Fruit fly (Drosophila melanogaster) whole organism, embryonic: ENCODE results near the gene CG18302.
A peak's percentile ranks its signal among the peaks of the same experiment; 100 is the strongest.

Experiments
- Asciz ChIP-seq: fragments of 200-800 bp; sonication (Bioruptor generic); optimal IDR thresholded peaks from 2 replicates; lab custom pipeline; 2017; ENCODE audit warnings: missing biosample characterization, mild to moderate bottlenecking, missing genetic modification characterization, missing genetic modification reagents
- Atf6 ChIP-seq: fragments of 200-800 bp; sonication (Bioruptor generic); IDR thresholded peaks from 2 replicates; pipeline ENCODE4 v1.3.6; 2022; ENCODE audit warnings: missing biosample characterization, missing genetic modification characterization
- Awh ChIP-seq: fragments of 200-800 bp; sonication (Bioruptor generic); IDR thresholded peaks from 2 replicates; pipeline ENCODE4, ENCODE4 v1.3.6; 2022; ENCODE audit warnings: missing biosample characterization, missing genetic modification characterization
- C15 ChIP-seq: fragments of 200-800 bp; sonication (Bioruptor generic); IDR thresholded peaks from 3 replicates; pipeline ENCODE4 v1.3.6; 2022; ENCODE audit warnings: missing biosample characterization, missing genetic modification characterization
- CG10462 ChIP-seq: fragments of 200-800 bp; sonication (Bioruptor generic); optimal IDR thresholded peaks from 2 replicates; lab custom pipeline; 2016; ENCODE audit warnings: missing biosample characterization, missing genetic modification characterization
- CG11695 ChIP-seq: fragments of 200-800 bp; sonication (Bioruptor generic); IDR thresholded peaks from 3 replicates; pipeline ENCODE4 v1.3.6; 2022; ENCODE audit warnings: missing biosample characterization, missing genetic modification characterization
- CG12236 ChIP-seq: fragments of 200-800 bp; sonication (Bioruptor generic); optimal IDR thresholded peaks from 2 replicates; lab custom pipeline; 2016; ENCODE audit warnings: missing biosample characterization, missing genetic modification characterization
- CG12391 ChIP-seq: fragments of 200-800 bp; sonication (Bioruptor generic); optimal IDR thresholded peaks from 3 replicates; lab custom pipeline; 2018; ENCODE audit warnings: missing biosample characterization, mild to moderate bottlenecking, missing genetic modification characterization, moderate library complexity
- CG13775 ChIP-seq: fragments of 200-800 bp; sonication (Bioruptor generic); optimal IDR thresholded peaks from 3 replicates; lab custom pipeline; 2017; ENCODE audit warnings: missing biosample characterization, mild to moderate bottlenecking, missing genetic modification characterization
- CG1603 ChIP-seq: fragments of 200-800 bp; sonication (Bioruptor generic); optimal IDR thresholded peaks from 2 replicates; lab custom pipeline; 2019; ENCODE audit warnings: missing biosample characterization, mild to moderate bottlenecking, missing genetic modification characterization, moderate library complexity
- CG17361 ChIP-seq: fragments of 200-800 bp; sonication (Bioruptor generic); IDR thresholded peaks from 3 replicates; pipeline ENCODE4 v1.3.6; 2022; ENCODE audit warnings: missing biosample characterization, missing genetic modification characterization
- CG17912 ChIP-seq: fragments of 200-800 bp; sonication (Bioruptor generic); optimal IDR thresholded peaks from 2 replicates; lab custom pipeline; 2018; ENCODE audit warnings: missing biosample characterization, mild to moderate bottlenecking, missing genetic modification characterization
- CG2875 ChIP-seq: fragments of 200-800 bp; sonication (Bioruptor generic); optimal IDR thresholded peaks from 2 replicates; lab custom pipeline; 2017; ENCODE audit warnings: missing biosample characterization, mild to moderate bottlenecking, missing genetic modification characterization, missing genetic modification reagents
- CG30020 ChIP-seq: fragments of 200-800 bp; optimal IDR thresholded peaks from 2 replicates; lab custom pipeline; 2019; ENCODE audit warnings: missing biosample characterization, mild to moderate bottlenecking, missing genetic modification characterization, moderate library complexity
- CG3065 ChIP-seq: fragments of 200-800 bp; sonication (Bioruptor generic); optimal IDR thresholded peaks from 2 replicates; lab custom pipeline; 2016; ENCODE audit warnings: missing biosample characterization, missing genetic modification characterization
- CG4424 ChIP-seq: fragments of 200-800 bp; sonication (Bioruptor generic); optimal IDR thresholded peaks from 3 replicates; lab custom pipeline; 2016; ENCODE audit warnings: missing biosample characterization, missing genetic modification characterization
- CG7786 ChIP-seq: fragments of 200-800 bp; sonication (Bioruptor generic); optimal IDR thresholded peaks from 2 replicates; lab custom pipeline; 2016; ENCODE audit warnings: missing biosample characterization, missing genetic modification characterization
- CG8359 ChIP-seq: fragments of 200-800 bp; sonication (Bioruptor generic); optimal IDR thresholded peaks from 2 replicates; lab custom pipeline; 2017; ENCODE audit warnings: missing biosample characterization, mild to moderate bottlenecking, missing genetic modification characterization, borderline replicate concordance
- CG9215 ChIP-seq: fragments of 200-800 bp; sonication (Bioruptor generic); IDR thresholded peaks from 2 replicates; pipeline ENCODE4 v1.3.6; 2022; ENCODE audit warnings: missing biosample characterization, missing genetic modification characterization
- CG9609 ChIP-seq: fragments of 200-800 bp; sonication (Bioruptor generic); optimal IDR thresholded peaks from 3 replicates; lab custom pipeline; 2016; ENCODE audit warnings: missing biosample characterization, missing genetic modification characterization
- CoRest ChIP-seq: fragments of 200-800 bp; sonication (Bioruptor generic); optimal IDR thresholded peaks from 3 replicates; lab custom pipeline; 2018; ENCODE audit warnings: missing biosample characterization, mild to moderate bottlenecking, missing genetic modification characterization, moderate library complexity
- Dbx ChIP-seq: fragments of 200-800 bp; sonication (Bioruptor generic); IDR thresholded peaks from 3 replicates; pipeline ENCODE4 v1.3.6; 2022; ENCODE audit warnings: missing biosample characterization, missing genetic modification characterization
- Deaf1 ChIP-seq: fragments of 200-800 bp; optimal IDR thresholded peaks from 3 replicates; lab custom pipeline; 2019; ENCODE audit warnings: missing biosample characterization, mild to moderate bottlenecking, missing genetic modification characterization, moderate library complexity
- Dip2 ChIP-seq: fragments of 200-800 bp; sonication (Bioruptor generic); IDR thresholded peaks from 2 replicates; pipeline ENCODE4 v1.3.6; 2022; ENCODE audit warnings: missing biosample characterization, missing genetic modification characterization
- Dll ChIP-seq: fragments of 200-800 bp; sonication (Bioruptor generic); IDR thresholded peaks from 4 replicates; pipeline ENCODE4 v1.3.6; 2022; ENCODE audit warnings: missing biosample characterization, missing genetic modification characterization; ENCODE audit not compliant: partially characterized antibody
- E2f1 ChIP-seq: fragments of 200-800 bp; sonication (Bioruptor generic); IDR thresholded peaks from 2 replicates; pipeline ENCODE4 v1.3.6; 2022; ENCODE audit warnings: missing biosample characterization, missing genetic modification characterization
- Nf-YB ChIP-seq: fragments of 200-800 bp; sonication (Bioruptor generic); optimal IDR thresholded peaks from 3 replicates; lab custom pipeline; 2019; ENCODE audit warnings: missing biosample characterization, mild to moderate bottlenecking, missing genetic modification characterization, moderate library complexity
- Opbp ChIP-seq: fragments of 200-800 bp; sonication (Bioruptor generic); IDR thresholded peaks from 3 replicates; pipeline ENCODE4 v1.3.6; 2022; ENCODE audit warnings: missing biosample characterization, missing genetic modification characterization; ENCODE audit not compliant: partially characterized antibody
- Tbp ChIP-seq: fragments of >200 bp; optimal IDR thresholded peaks from 2 replicates; lab custom pipeline; 2018; ENCODE audit warnings: missing biosample characterization, missing genetic modification characterization
- ap ChIP-seq: fragments of 200-800 bp; sonication (Bioruptor generic); IDR thresholded peaks from 2 replicates; pipeline ENCODE4 v1.3.6; 2022; ENCODE audit warnings: missing biosample characterization, missing genetic modification characterization
- ara ChIP-seq: fragments of 200-800 bp; sonication (Bioruptor generic); IDR thresholded peaks from 2 replicates; pipeline ENCODE4 v1.3.6; 2022; ENCODE audit warnings: missing biosample characterization, missing genetic modification characterization
- ase ChIP-seq: fragments of 200-800 bp; sonication (Bioruptor generic); IDR thresholded peaks from 3 replicates; pipeline ENCODE4 v1.3.6; 2022; ENCODE audit warnings: missing biosample characterization, missing genetic modification characterization
- chn ChIP-seq: fragments of 200-800 bp; sonication (Bioruptor generic); optimal IDR thresholded peaks from 2 replicates; lab custom pipeline; 2016; ENCODE audit warnings: missing biosample characterization, missing genetic modification characterization
- dysf ChIP-seq: fragments of 200-800 bp; sonication (Bioruptor generic); IDR thresholded peaks from 3 replicates; pipeline ENCODE4 v1.3.6; 2022; ENCODE audit warnings: missing biosample characterization, missing genetic modification characterization
- ftz-f1 ChIP-seq: fragments of 200-800 bp; sonication (Bioruptor generic); optimal IDR thresholded peaks from 2 replicates; lab custom pipeline; 2016; ENCODE audit warnings: missing biosample characterization, missing genetic modification characterization
- ind ChIP-seq: fragments of 200-800 bp; sonication (Bioruptor generic); optimal IDR thresholded peaks from 3 replicates; lab custom pipeline; 2016; ENCODE audit warnings: missing biosample characterization, missing genetic modification characterization
- jigr1 ChIP-seq: fragments of 200-800 bp; sonication (Bioruptor generic); IDR thresholded peaks from 3 replicates; pipeline ENCODE4 v1.3.6; 2022; ENCODE audit warnings: missing biosample characterization, missing genetic modification characterization
- ken ChIP-seq: fragments of 200-800 bp; sonication (Bioruptor generic); IDR thresholded peaks from 3 replicates; pipeline ENCODE4 v1.3.6; 2022; ENCODE audit warnings: missing biosample characterization, missing genetic modification characterization
- lilli ChIP-seq: fragments of 200-800 bp; sonication (Bioruptor generic); optimal IDR thresholded peaks from 3 replicates; lab custom pipeline; 2016; ENCODE audit warnings: missing biosample characterization, missing genetic modification characterization
- oc ChIP-seq: fragments of 200-800 bp; sonication (Bioruptor generic); optimal IDR thresholded peaks from 2 replicates; lab custom pipeline; 2018; ENCODE audit warnings: missing biosample characterization, mild to moderate bottlenecking, missing genetic modification characterization, moderate library complexity
- p53 ChIP-seq: fragments of 200-800 bp; sonication (Bioruptor generic); optimal IDR thresholded peaks from 2 replicates; lab custom pipeline; 2016; ENCODE audit warnings: missing biosample characterization, missing genetic modification characterization
- peb ChIP-seq: fragments of 200-800 bp; sonication (Bioruptor generic); IDR thresholded peaks from 2 replicates; pipeline ENCODE4 v1.3.6; 2022; ENCODE audit warnings: missing biosample characterization, missing genetic modification characterization
- pzg ChIP-seq: fragments of 200-800 bp; sonication (Bioruptor generic); optimal IDR thresholded peaks from 3 replicates; lab custom pipeline; 2018; ENCODE audit warnings: missing biosample characterization, mild to moderate bottlenecking, missing genetic modification characterization, moderate library complexity
- shn ChIP-seq: fragments of 200-800 bp; sonication (Bioruptor generic); optimal IDR thresholded peaks from 3 replicates; lab custom pipeline; 2016; ENCODE audit warnings: missing biosample characterization, missing genetic modification characterization
- sqz ChIP-seq: fragments of 200-800 bp; sonication (Bioruptor generic); optimal IDR thresholded peaks from 3 replicates; lab custom pipeline; 2018; ENCODE audit warnings: missing biosample characterization, mild to moderate bottlenecking, missing genetic modification characterization
- sr ChIP-seq: fragments of 200-800 bp; sonication (Bioruptor generic); IDR thresholded peaks from 3 replicates; pipeline ENCODE4 v1.3.6; 2022; ENCODE audit warnings: missing biosample characterization, missing genetic modification characterization
- tap ChIP-seq: fragments of 200-800 bp; optimal IDR thresholded peaks from 3 replicates; lab custom pipeline; 2019; ENCODE audit warnings: missing biosample characterization, mild to moderate bottlenecking, missing genetic modification characterization, moderate library complexity
- ttk ChIP-seq: fragments of 200-800 bp; sonication (Bioruptor generic); IDR thresholded peaks from 2 replicates; pipeline ENCODE4 v2.1.2; 2022; ENCODE audit warnings: missing biosample characterization, missing genetic modification characterization
- tx ChIP-seq: fragments of 200-800 bp; sonication (Bioruptor generic); optimal IDR thresholded peaks from 2 replicates; lab custom pipeline; 2016; ENCODE audit warnings: missing biosample characterization, missing genetic modification characterization
- vfl ChIP-seq: fragments of 200-800 bp; sonication (Bioruptor generic); optimal IDR thresholded peaks from 2 replicates; lab custom pipeline; 2016; ENCODE audit warnings: missing biosample characterization, missing genetic modification characterization
- yki ChIP-seq: fragments of >200 bp; optimal IDR thresholded peaks from 3 replicates; lab custom pipeline; 2018

The CG18302 gene

dm6 chr2L:10522174-10522893 lies 11.8 kb upstream of the CG18302 start (continued):
- TF ChIP-seq E2f1 (peak; percentile 65), Asciz (peak; percentile 49), oc (no peak), ftz-f1 (GFP tag; lab: Kevin White, UChicago) (no peak), CG2875 (GFP tag; lab: Kevin White, UChicago) (peak; percentile 9), dysf (GFP tag; lab: Robert Waterston, UW) (peak; percentile 90), peb (GFP tag; lab: Robert Waterston, UW) (no peak), Awh (0 out of 2 replicates have a peak, but pooled peaks have one; percentile 34), CG9215 (GFP tag; lab: Robert Waterston, UW) (peak; percentile 69), ara (GFP tag; lab: Robert Waterston, UW) (peak; percentile 61), shn (no peak), Deaf1 (tag; lab: Kevin White, UChicago) (peak; percentile 27), lilli (GFP tag; lab: Kevin White, UChicago) (peak; percentile 22), ase (GFP tag; lab: Robert Waterston, UW) (peak; percentile 60; the same call in 1 of the 3 replicates), CG13775 (peak; percentile 53), chn (GFP tag; lab: Kevin White, UChicago) (no peak), CG12391 (tag; lab: Kevin White, UChicago) (peak; percentile 67), ken (GFP tag; lab: Robert Waterston, UW) (no peak), CG1603 (tag; lab: Kevin White, UChicago) (no peak), CG12236 (GFP tag; lab: Kevin White, UChicago) (no peak), C15 (GFP tag; lab: Robert Waterston, UW) (no peak), CG8359 (GFP tag; lab: Kevin White, UChicago) (no peak), Dbx (GFP tag; lab: Robert Waterston, UW) (0 out of 3 replicates have a peak, but pooled peaks have one; percentile 43), tap (peak; percentile 19), CG3065 (GFP tag; lab: Kevin White, UChicago) (peak; percentile 18), ap (GFP tag; lab: Robert Waterston, UW) (no peak), CG7786 (GFP tag; lab: Kevin White, UChicago) (no peak), CoRest (peak; percentile 82), vfl (GFP tag; lab: Kevin White, UChicago) (no peak), Nf-YB (GFP tag; lab: Kevin White, UChicago) (no peak), CG4424 (peak; percentile 38), Dll (GFP tag; lab: Robert Waterston, UW) (no peak), ind (peak; percentile 60), Dip2 (GFP tag; lab: Robert Waterston, UW) (0 out of 2 replicates have a peak, but pooled peaks have one; percentile 26), CG17912 (no peak), sr (peak; percentile 92), Opbp (no peak), pzg (GFP tag; lab: Kevin White, UChicago) (no peak), CG9609 (GFP tag; lab: Kevin White, UChicago) (no peak), CG30020 (tag; lab: Kevin White, UChicago) (no peak), jigr1 (GFP tag; lab: Robert Waterston, UW) (0 out of 3 replicates have a peak, but pooled peaks have one; percentile 25), ttk (GFP tag; lab: Robert Waterston, UW) (peak; percentile 68), p53 (no peak), sqz (peak; percentile 33), Tbp (GFP tag; lab: Kevin White, UChicago) (no peak), yki (lab: Kevin White, UChicago) (no peak), CG11695 (GFP tag; lab: Robert Waterston, UW) (peak; percentile 45; the same call in 1 of the 3 replicates), CG10462 (peak; percentile 27), tx (no peak), Atf6 (GFP tag; lab: Robert Waterston, UW) (peak; percentile 60; the same call in 1 of the 2 replicates), CG17361 (GFP tag; lab: Robert Waterston, UW) (peak; percentile 83)
